Worm (Caenorhabditis elegans): ENCODE data around the gene scb-1.

scb-1 gene

ce11 chrV:11113041-11113574 lies 6.4 kb downstream of the scb-1 start, which contains the start of gene erfa-3 (continued):
- TF ChIP-seq F39B2.1 (GFP tag; IDR thresholded peaks at IDR 0.05) (no peak), ceh-91 (GFP tag; IDR thresholded peaks at IDR 0.05) (no peak; the same call in 1 of the 2 replicates), F22D6.2 (tag; optimal IDR thresholded peaks at IDR 0.05) (no peak), ama-1 (optimal IDR thresholded peaks at IDR 0.05) (no peak), ama-1 (GFP tag; optimal IDR thresholded peaks at IDR 0.05) (peak in 1 of 2 experiments; percentile 30), hmg-20 (GFP tag; IDR thresholded peaks at IDR 0.05) (peak; percentile 61; the same call in 1 of the 2 replicates), chd-7 (tag; optimal IDR thresholded peaks at IDR 0.05) (no peak), Y53F4B.3 (GFP tag; IDR thresholded peaks at IDR 0.05) (no peak), mel-28 (tag; optimal IDR thresholded peaks at IDR 0.05; ENCODE audit: borderline replicate concordance) (no peak), ekl-4 (GFP tag; IDR thresholded peaks at IDR 0.05) (peak; percentile 62; the same call in 1 of the 2 replicates), madf-8 (GFP tag; conservative IDR thresholded peaks at IDR 0.05) (no peak), hsf-1 (GFP tag; IDR thresholded peaks at IDR 0.05) (no peak), lsy-27 (tag; optimal IDR thresholded peaks at IDR 0.05; ENCODE audit: borderline replicate concordance, insufficient read depth) (no peak), F49E8.2 (tag; optimal IDR thresholded peaks at IDR 0.05; ENCODE audit: insufficient read depth) (peak; percentile 39), ceh-100 (GFP tag; IDR thresholded peaks at IDR 0.05) (peak; percentile 73), F55B11.4 (tag; optimal IDR thresholded peaks at IDR 0.05; ENCODE audit: borderline replicate concordance, insufficient read depth) (no peak), nhr-120 (GFP tag; IDR thresholded peaks at IDR 0.05) (no peak), madf-3 (GFP tag; IDR thresholded peaks at IDR 0.05) (no peak), F23B12.7 (tag; optimal IDR thresholded peaks at IDR 0.05; ENCODE audit: insufficient read depth) (peak; percentile 59), fkh-3 (tag; optimal IDR thresholded peaks at IDR 0.05) (no peak), snpc-3.4 (tag; optimal IDR thresholded peaks at IDR 0.05) (peak; percentile 85), T26A5.8 (tag; optimal IDR thresholded peaks at IDR 0.05) (no peak), nhr-90 (tag; optimal IDR thresholded peaks at IDR 0.05) (no peak), aptf-3 (GFP tag; IDR thresholded peaks at IDR 0.05) (no peak), C06A6.2 (GFP tag; conservative IDR thresholded peaks at IDR 0.05) (no peak), let-607 (tag; optimal IDR thresholded peaks at IDR 0.05) (peak in 1 of 2 experiments; percentile 2), aptf-2 (GFP tag; conservative IDR thresholded peaks at IDR 0.05) (no peak), lin-26 (GFP tag; IDR thresholded peaks at IDR 0.05) (peak; percentile 36; the same call in 1 of the 2 replicates), F52B5.7 (tag; optimal IDR thresholded peaks at IDR 0.05) (no peak), nfya-1 (tag; optimal IDR thresholded peaks at IDR 0.05; ENCODE audit: borderline replicate concordance, insufficient read depth) (no peak), mes-4 (tag; optimal IDR thresholded peaks at IDR 0.05) (no peak), D2030.7 (GFP tag; IDR thresholded peaks at IDR 0.05) (peak; percentile 38; the same call in 1 of the 2 replicates), snpc-1.1 (tag; optimal IDR thresholded peaks at IDR 0.05; ENCODE audit: insufficient read depth) (no peak), lsl-1 (GFP tag; optimal IDR thresholded peaks at IDR 0.05) (peak; percentile 28), rec-8 (tag; optimal IDR thresholded peaks at IDR 0.05) (no peak), zfh-2 (GFP tag; conservative IDR thresholded peaks at IDR 0.05) (no peak), cebp-1 (GFP tag; IDR thresholded peaks at IDR 0.05) (peak; percentile 93), cebp-1 (tag; optimal IDR thresholded peaks at IDR 0.05) (peak; percentile 97), B0019.2 (GFP tag; conservative IDR thresholded peaks at IDR 0.05) (0 out of 2 replicates have a peak, but pooled peaks have one; percentile 21), ZK185.1 (tag; optimal IDR thresholded peaks at IDR 0.05; ENCODE audit: poor library complexity, severe bottlenecking) (peak; percentile 54), hrde-1 (tag; optimal IDR thresholded peaks at IDR 0.05; ENCODE audit: borderline replicate concordance) (no peak), lag-1 (GFP tag; IDR thresholded peaks at IDR 0.05) (no peak), C17E4.6 (GFP tag; IDR thresholded peaks at IDR 0.05) (no peak), lir-1 (GFP tag; conservative IDR thresholded peaks at IDR 0.05) (0 out of 2 replicates have a peak, but pooled peaks have one; percentile 23), lin-40 (tag; optimal IDR thresholded peaks at IDR 0.05) (peak; percentile 49), sea-2 (GFP tag; IDR thresholded peaks at IDR 0.05) (no peak)

All from whole organism, young adult.